Fruit fly (Drosophila melanogaster) whole organism, prepupa: ENCODE results near the gene Culd.
A peak's percentile ranks its signal among the peaks of the same experiment; 100 is the strongest.

Source experiments
- Blimp-1 ChIP-seq: fragments of 200-800 bp; sonication (Bioruptor generic); optimal IDR thresholded peaks from 3 replicates; lab custom pipeline; 2017; ENCODE audit warnings: missing biosample characterization, missing genetic modification characterization, mild to moderate bottlenecking, moderate library complexity, missing genetic modification reagents
- CG10631 ChIP-seq: fragments of 200-800 bp; sonication (Bioruptor generic); optimal IDR thresholded peaks from 2 replicates; lab custom pipeline; 2016; ENCODE audit warnings: missing biosample characterization, missing genetic modification characterization
- CG11294 ChIP-seq: fragments of 200-800 bp; sonication (Bioruptor generic); IDR thresholded peaks from 2 replicates; pipeline ENCODE4 v1.3.6; 2022; ENCODE audit warnings: missing biosample characterization, missing genetic modification characterization
- CG11762 ChIP-seq: fragments of 200-800 bp; sonication (Bioruptor generic); optimal IDR thresholded peaks from 3 replicates; lab custom pipeline; 2016; ENCODE audit warnings: missing biosample characterization, missing genetic modification characterization; ENCODE audit not compliant: insufficient read depth
- CG11902 ChIP-seq: fragments of 200-800 bp; sonication (Bioruptor generic); optimal IDR thresholded peaks from 3 replicates; lab custom pipeline; 2016; ENCODE audit warnings: missing biosample characterization, missing genetic modification characterization
- CG16779 ChIP-seq: fragments of 200-800 bp; sonication (Bioruptor generic); optimal IDR thresholded peaks from 3 replicates; lab custom pipeline; 2017; ENCODE audit warnings: missing biosample characterization, mild to moderate bottlenecking, missing genetic modification characterization
- CG3032 ChIP-seq: fragments of 200-800 bp; optimal IDR thresholded peaks from 2 replicates; lab custom pipeline; 2019; ENCODE audit warnings: missing biosample characterization, mild to moderate bottlenecking, missing genetic modification characterization, moderate library complexity
- CG31627 ChIP-seq: fragments of 200-800 bp; sonication (Bioruptor generic); optimal IDR thresholded peaks from 3 replicates; lab custom pipeline; 2016; ENCODE audit warnings: missing biosample characterization, missing genetic modification characterization
- CG32006 ChIP-seq: fragments of 200-800 bp; sonication (Bioruptor generic); optimal IDR thresholded peaks from 3 replicates; lab custom pipeline; 2017; ENCODE audit warnings: missing biosample characterization, mild to moderate bottlenecking, missing genetic modification characterization
- CG4318 ChIP-seq: fragments of 200-800 bp; sonication (Bioruptor generic); optimal IDR thresholded peaks from 3 replicates; lab custom pipeline; 2017; ENCODE audit warnings: missing biosample characterization, mild to moderate bottlenecking, missing genetic modification characterization
- CG6163 ChIP-seq: fragments of 200-800 bp; sonication (Bioruptor generic); IDR thresholded peaks from 3 replicates; pipeline ENCODE4 v1.3.6; 2022; ENCODE audit warnings: missing biosample characterization, missing genetic modification characterization
- CG6276 ChIP-seq: fragments of 200-800 bp; sonication (Bioruptor generic); optimal IDR thresholded peaks from 2 replicates; lab custom pipeline; 2017; ENCODE audit warnings: missing biosample characterization, mild to moderate bottlenecking, missing genetic modification characterization
- CG6854 ChIP-seq: fragments of 200-800 bp; sonication (Bioruptor generic); optimal IDR thresholded peaks from 2 replicates; lab custom pipeline; 2017; ENCODE audit warnings: missing biosample characterization, mild to moderate bottlenecking, missing genetic modification characterization
- CG7368 ChIP-seq: fragments of 200-800 bp; sonication (Bioruptor generic); optimal IDR thresholded peaks from 3 replicates; lab custom pipeline; 2016; ENCODE audit warnings: missing biosample characterization, missing genetic modification characterization
- CG8119 ChIP-seq: fragments of 200-800 bp; sonication (Bioruptor generic); IDR thresholded peaks from 3 replicates; pipeline ENCODE4 v1.3.6; 2022; ENCODE audit warnings: missing biosample characterization, missing genetic modification characterization
- CG8319 ChIP-seq: fragments of 200-800 bp; sonication (Bioruptor generic); optimal IDR thresholded peaks from 3 replicates; lab custom pipeline; 2016; ENCODE audit warnings: missing biosample characterization, missing genetic modification characterization
- CG8632 ChIP-seq: fragments of 200-800 bp; sonication (Bioruptor generic); optimal IDR thresholded peaks from 3 replicates; lab custom pipeline; 2016; ENCODE audit warnings: missing biosample characterization, missing genetic modification characterization
- CG9139 ChIP-seq: fragments of 200-800 bp; sonication (Bioruptor generic); optimal IDR thresholded peaks from 3 replicates; lab custom pipeline; 2017; ENCODE audit warnings: missing biosample characterization, mild to moderate bottlenecking, missing genetic modification characterization
- Eip75B ChIP-seq: fragments of 200-800 bp; sonication (Bioruptor generic); optimal IDR thresholded peaks from 3 replicates; lab custom pipeline; 2016; ENCODE audit warnings: missing biosample characterization, missing genetic modification characterization
- Eip78C ChIP-seq: fragments of 200-800 bp; sonication (Bioruptor generic); peaks from one replicate; lab custom pipeline; 2016; ENCODE audit warnings: missing biosample characterization, missing genetic modification characterization
- Eip93F ChIP-seq: fragments of 200-800 bp; sonication (Bioruptor generic); optimal IDR thresholded peaks from 2 replicates; lab custom pipeline; 2016; ENCODE audit warnings: missing biosample characterization, mild to moderate bottlenecking, missing genetic modification characterization
- Ets21C ChIP-seq: fragments of 200-800 bp; sonication (Bioruptor generic); optimal IDR thresholded peaks from 3 replicates; lab custom pipeline; 2016; ENCODE audit warnings: missing biosample characterization, missing genetic modification characterization
- Gug ChIP-seq: fragments of 200-800 bp; sonication (Bioruptor generic); IDR thresholded peaks from 2 replicates; pipeline ENCODE4 v1.3.6; 2022; ENCODE audit warnings: missing biosample characterization, missing genetic modification characterization
- Hr38 ChIP-seq: sonication (Bioruptor generic); optimal IDR thresholded peaks from 2 replicates; lab custom pipeline; 2016; ENCODE audit warnings: missing biosample characterization, missing genetic modification characterization
- Hr39 ChIP-seq: fragments of 200-800 bp; sonication (Bioruptor generic); optimal IDR thresholded peaks from 2 replicates; lab custom pipeline; 2016; ENCODE audit warnings: missing biosample characterization, missing genetic modification characterization
- Lpt ChIP-seq: fragments of 200-800 bp; sonication (Bioruptor generic); optimal IDR thresholded peaks from 3 replicates; lab custom pipeline; 2016; ENCODE audit warnings: missing biosample characterization, missing genetic modification characterization
- OdsH ChIP-seq: fragments of 200-800 bp; sonication (Bioruptor generic); optimal IDR thresholded peaks from 3 replicates; lab custom pipeline; 2016; ENCODE audit warnings: missing biosample characterization, missing genetic modification characterization
- Smox ChIP-seq: fragments of 200-800 bp; sonication (Bioruptor generic); optimal IDR thresholded peaks from 3 replicates; lab custom pipeline; 2016; ENCODE audit warnings: missing biosample characterization, missing genetic modification characterization
- Sox15 ChIP-seq: fragments of 200-800 bp; sonication (Bioruptor generic); optimal IDR thresholded peaks from 3 replicates; lab custom pipeline; 2016; ENCODE audit warnings: missing biosample characterization, missing genetic modification characterization
- achi ChIP-seq: fragments of 200-800 bp; sonication (Bioruptor generic); optimal IDR thresholded peaks from 3 replicates; lab custom pipeline; 2016; ENCODE audit warnings: missing biosample characterization, missing genetic modification characterization
- acj6 ChIP-seq: fragments of 200-800 bp; sonication (Bioruptor generic); optimal IDR thresholded peaks from 3 replicates; lab custom pipeline; 2016; ENCODE audit warnings: missing biosample characterization, missing genetic modification characterization
- cyc ChIP-seq: fragments of 200-800 bp; sonication (Bioruptor generic); optimal IDR thresholded peaks from 3 replicates; lab custom pipeline; 2016; ENCODE audit warnings: missing biosample characterization, missing genetic modification characterization
- dac ChIP-seq: fragments of 200-800 bp; sonication (Bioruptor generic); optimal IDR thresholded peaks from 2 replicates; lab custom pipeline; 2017; ENCODE audit warnings: missing biosample characterization, mild to moderate bottlenecking, missing genetic modification characterization
- dsx ChIP-seq: fragments of 200-800 bp; optimal IDR thresholded peaks from 3 replicates; lab custom pipeline; 2019; ENCODE audit warnings: missing biosample characterization, mild to moderate bottlenecking, missing genetic modification characterization, moderate library complexity; ENCODE audit not compliant: poor library complexity, severe bottlenecking
- esn ChIP-seq: fragments of 200-800 bp; sonication (Bioruptor generic); optimal IDR thresholded peaks from 2 replicates; lab custom pipeline; 2016; ENCODE audit warnings: missing biosample characterization, mild to moderate bottlenecking, missing genetic modification characterization, moderate library complexity
- spab ChIP-seq: fragments of 200-800 bp; sonication (Bioruptor generic); optimal IDR thresholded peaks from 2 replicates; lab custom pipeline; 2017; ENCODE audit warnings: missing biosample characterization, mild to moderate bottlenecking, missing genetic modification characterization, missing genetic modification reagents
- topi ChIP-seq: fragments of 200-800 bp; sonication (Bioruptor generic); optimal IDR thresholded peaks from 3 replicates; lab custom pipeline; 2016; ENCODE audit warnings: missing biosample characterization, missing genetic modification characterization

The Culd gene

DNA sequence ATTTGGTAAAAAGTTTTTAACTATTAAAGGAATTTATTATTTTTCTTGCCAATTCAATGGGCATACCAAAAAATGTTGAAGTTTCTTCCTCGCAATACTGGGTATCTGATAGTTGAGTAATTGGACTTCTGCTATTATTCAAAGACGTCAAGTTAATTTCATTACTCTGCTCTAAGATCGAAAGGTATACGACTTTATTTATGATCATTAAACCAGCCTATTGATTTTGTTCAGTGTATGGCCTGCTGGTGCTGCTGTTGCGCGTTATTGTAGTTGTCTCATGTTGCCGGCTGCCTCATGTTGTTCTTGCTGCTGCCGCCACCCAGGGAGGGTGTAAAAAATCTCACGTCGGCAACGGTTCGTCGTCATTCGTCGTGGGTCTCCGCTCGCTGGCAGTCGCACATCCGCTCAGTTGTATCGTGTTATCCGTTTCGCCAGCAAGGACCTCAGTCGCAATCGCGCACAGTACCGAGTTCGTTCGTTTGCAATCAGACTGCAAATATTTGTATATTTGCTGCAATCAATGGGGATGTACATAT is 39.6 kb upstream of the Culd start, which contains the start of gene CG7120 (continued):
- TF ChIP-seq CG9139 (GFP tag; lab: Kevin White, UChicago) = no peak
- no peak for TF ChIP-seq CG6854
- TF ChIP-seq CG8119 (GFP tag; lab: Robert Waterston, UW) = 0 out of 3 replicates have a peak, but pooled peaks have one; percentile 16
- TF ChIP-seq Smox (GFP tag; lab: Kevin White, UChicago) = peak; percentile 41
- peak; percentile 52; the same call in 1 of the 3 replicates for TF ChIP-seq CG6163 (GFP tag; lab: Robert Waterston, UW)
- TF ChIP-seq dac (GFP tag; lab: Kevin White, UChicago) = no peak
- TF ChIP-seq acj6 (GFP tag; lab: Kevin White, UChicago) = peak; percentile 13
- TF ChIP-seq CG11294 (GFP tag; lab: Robert Waterston, UW) = no peak
- TF ChIP-seq CG11762 = peak; percentile 11
- TF ChIP-seq Hr39 (GFP tag; lab: Kevin White, UChicago) = peak; percentile 21
- TF ChIP-seq Eip93F (GFP tag; lab: Kevin White, UChicago) = peak; percentile 23
- peak; percentile 16 for TF ChIP-seq CG3032 (tag; lab: Kevin White, UChicago)
- no peak for TF ChIP-seq Sox15
- no peak for TF ChIP-seq CG10631 (GFP tag; lab: Kevin White, UChicago)
- no peak for TF ChIP-seq CG7368 (GFP tag; lab: Kevin White, UChicago)
- TF ChIP-seq CG8319 (GFP tag; lab: Kevin White, UChicago) = no peak
- peak; percentile 35 for TF ChIP-seq esn (GFP tag; lab: Kevin White, UChicago)
- TF ChIP-seq spab (GFP tag; lab: Kevin White, UChicago) = peak; percentile 6
- TF ChIP-seq Hr38 (GFP tag; lab: Kevin White, UChicago) = no peak
- no peak for TF ChIP-seq Gug (GFP tag; lab: Robert Waterston, UW)
- TF ChIP-seq OdsH = peak; percentile 51
- TF ChIP-seq CG32006 (GFP tag; lab: Kevin White, UChicago) = peak; percentile 66
- peak; percentile 27 for TF ChIP-seq CG31627 (GFP tag; lab: Kevin White, UChicago)
- TF ChIP-seq Lpt (GFP tag; lab: Kevin White, UChicago) = peak; percentile 30
- TF ChIP-seq dsx (GFP tag; lab: Kevin White, UChicago) = no peak
- peak; percentile 16 for TF ChIP-seq Eip75B (GFP tag; lab: Kevin White, UChicago)
- no peak for TF ChIP-seq CG16779 (tag; lab: Kevin White, UChicago)
- TF ChIP-seq Ets21C (GFP tag; lab: Kevin White, UChicago) = no peak
- TF ChIP-seq topi = peak; percentile 56

DNA sequence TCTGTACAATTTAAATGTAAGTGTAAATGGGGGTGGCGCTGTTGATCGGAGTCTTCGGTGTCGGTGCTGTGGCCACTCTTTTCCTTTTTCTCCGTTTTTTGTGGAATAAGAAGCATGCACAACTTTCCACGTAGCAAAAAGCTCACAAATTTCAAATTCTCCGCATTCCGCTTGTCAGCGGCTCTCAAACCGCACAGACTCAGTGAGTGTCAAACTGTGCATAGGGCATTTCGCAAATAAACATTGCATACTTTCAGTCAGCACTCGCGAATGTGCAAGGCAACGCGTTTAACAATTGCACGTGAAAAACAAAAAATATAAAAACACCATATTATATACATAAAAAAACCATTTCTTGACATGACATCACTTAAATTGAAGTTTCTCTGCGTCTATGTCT is 38.8 kb upstream of the Culd start:
- TF ChIP-seq Eip78C (GFP tag; lab: Kevin White, UChicago) = peak; percentile 33
- TF ChIP-seq CG11902 (GFP tag; lab: Kevin White, UChicago) = no peak

DNA sequence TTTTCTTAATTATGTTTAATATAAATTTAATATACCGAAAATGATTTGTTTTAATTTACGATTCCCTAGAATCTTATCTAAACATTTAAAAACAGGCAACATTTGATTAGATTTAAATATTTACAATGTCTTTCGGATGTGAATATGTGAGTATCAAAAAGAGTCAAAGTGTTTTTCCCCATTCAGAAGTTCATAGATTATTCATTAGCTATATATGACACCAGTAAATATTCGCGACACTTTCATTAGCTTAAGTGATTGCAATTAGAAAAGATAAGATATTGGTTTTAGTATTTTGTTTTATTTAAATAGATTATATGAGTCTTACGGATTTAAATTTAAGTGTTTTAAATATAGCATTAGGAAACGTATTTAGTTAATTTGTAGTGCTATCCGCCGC is 38.0 kb upstream of the Culd start:
- TF ChIP-seq Blimp-1 (GFP tag; lab: Kevin White, UChicago) = no peak
- no peak for TF ChIP-seq CG8119 (GFP tag; lab: Robert Waterston, UW)
- TF ChIP-seq Smox (GFP tag; lab: Kevin White, UChicago) = no peak
- TF ChIP-seq CG4318 (GFP tag; lab: Kevin White, UChicago) = no peak
- no peak for TF ChIP-seq CG8632 (GFP tag; lab: Kevin White, UChicago)
- no peak for TF ChIP-seq acj6 (GFP tag; lab: Kevin White, UChicago)
- no peak for TF ChIP-seq Eip78C (GFP tag; lab: Kevin White, UChicago)
- TF ChIP-seq achi (GFP tag; lab: Kevin White, UChicago) = no peak
- TF ChIP-seq CG9139 (GFP tag; lab: Kevin White, UChicago) = no peak

DNA sequence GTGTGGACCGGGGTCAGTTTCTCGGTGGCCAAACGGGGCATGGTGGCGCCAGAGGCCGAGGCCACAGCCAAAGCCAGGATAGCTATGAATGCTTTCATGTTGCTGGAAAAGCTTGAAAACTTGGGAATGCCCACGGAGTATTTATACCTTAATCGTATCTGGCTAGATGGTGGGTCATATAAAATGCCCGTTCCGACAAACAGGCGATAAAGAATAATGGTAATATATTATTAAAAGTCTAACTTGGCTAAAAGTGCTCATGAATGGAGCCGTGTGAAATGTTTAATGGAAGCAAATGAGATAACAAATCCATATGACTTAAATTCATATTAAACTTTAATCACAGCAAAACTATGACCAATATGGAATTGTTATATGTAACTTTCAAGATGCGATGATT is 37.5 kb upstream of the Culd start, which contains the start of gene Jon66Cii:
Jon66Cii (minus strand) TSS at position 101 of the 400 bp plus-strand sequence.
- TF ChIP-seq cyc (GFP tag; lab: Kevin White, UChicago) = no peak
- no peak for TF ChIP-seq CG4318 (GFP tag; lab: Kevin White, UChicago)
- no peak for TF ChIP-seq Ets21C (GFP tag; lab: Kevin White, UChicago)
- no peak for TF ChIP-seq CG31627 (GFP tag; lab: Kevin White, UChicago)
- TF ChIP-seq CG6276 = no peak
- TF ChIP-seq CG8119 (GFP tag; lab: Robert Waterston, UW) = no peak
